Fruit fly (Drosophila melanogaster) whole organism, embryonic: ENCODE measurements around the gene bmm.

Source experiments
- ATbp ChIP-seq: fragments of 200-800 bp; sonication (Bioruptor generic); optimal IDR thresholded peaks from 2 replicates; lab custom pipeline; 2017; ENCODE audit warnings: missing biosample characterization, mild to moderate bottlenecking, missing genetic modification characterization, missing genetic modification reagents
- Abd-B ChIP-seq: fragments of 200-800 bp; sonication (Bioruptor generic); optimal IDR thresholded peaks from 2 replicates; lab custom pipeline; 2018; ENCODE audit warnings: missing biosample characterization, mild to moderate bottlenecking, missing genetic modification characterization, moderate library complexity
- Aef1 ChIP-seq: fragments of 200-800 bp; sonication (Bioruptor generic); IDR thresholded peaks from 3 replicates; pipeline ENCODE4 v1.3.6; 2022; ENCODE audit warnings: missing biosample characterization, missing genetic modification characterization
- CG10209 ChIP-seq: fragments of 200-800 bp; sonication (Bioruptor generic); optimal IDR thresholded peaks from 3 replicates; lab custom pipeline; 2017; ENCODE audit warnings: missing biosample characterization, mild to moderate bottlenecking, missing genetic modification characterization, missing genetic modification reagents
- CG10462 ChIP-seq: fragments of 200-800 bp; sonication (Bioruptor generic); optimal IDR thresholded peaks from 2 replicates; lab custom pipeline; 2016; ENCODE audit warnings: missing biosample characterization, missing genetic modification characterization
- CG10959 ChIP-seq: fragments of 200-800 bp; sonication (Bioruptor generic); IDR thresholded peaks from 2 replicates; pipeline ENCODE4 v1.3.6; 2022; ENCODE audit warnings: missing biosample characterization, missing genetic modification characterization
- CG14710 ChIP-seq: fragments of 200-800 bp; sonication (Bioruptor generic); optimal IDR thresholded peaks from 3 replicates; lab custom pipeline; 2019; ENCODE audit warnings: missing biosample characterization, mild to moderate bottlenecking, missing genetic modification characterization, moderate library complexity
- CG14965 ChIP-seq: fragments of 200-800 bp; sonication (Bioruptor generic); optimal IDR thresholded peaks from 2 replicates; lab custom pipeline; 2016; ENCODE audit warnings: missing biosample characterization, missing genetic modification characterization, borderline replicate concordance
- CG1529 ChIP-seq: fragments of 200-800 bp; sonication (Bioruptor generic); optimal IDR thresholded peaks from 3 replicates; lab custom pipeline; 2018; ENCODE audit warnings: missing biosample characterization, missing genetic modification characterization
- CG17912 ChIP-seq: fragments of 200-800 bp; sonication (Bioruptor generic); optimal IDR thresholded peaks from 2 replicates; lab custom pipeline; 2018; ENCODE audit warnings: missing biosample characterization, mild to moderate bottlenecking, missing genetic modification characterization
- CG18764 ChIP-seq: fragments of 200-800 bp; sonication (Bioruptor generic); optimal IDR thresholded peaks from 3 replicates; lab custom pipeline; 2016; ENCODE audit warnings: missing biosample characterization, missing genetic modification characterization
- CG2199 ChIP-seq: fragments of 200-800 bp; sonication (Bioruptor generic); IDR thresholded peaks from 3 replicates; pipeline ENCODE4 v1.3.6; 2022; ENCODE audit warnings: missing biosample characterization, missing genetic modification characterization
- CG33213 ChIP-seq: fragments of 200-800 bp; sonication (Bioruptor generic); optimal IDR thresholded peaks from 3 replicates; lab custom pipeline; 2016; ENCODE audit warnings: missing biosample characterization, missing genetic modification characterization
- CG34224 ChIP-seq: fragments of 200-800 bp; sonication (Bioruptor generic); IDR thresholded peaks from 3 replicates; pipeline ENCODE4 v1.3.6; 2022; ENCODE audit warnings: missing biosample characterization, missing genetic modification characterization; ENCODE audit not compliant: partially characterized antibody
- CG3838 ChIP-seq: fragments of 200-800 bp; sonication (Bioruptor generic); optimal IDR thresholded peaks from 3 replicates; lab custom pipeline; 2016; ENCODE audit warnings: missing biosample characterization, missing genetic modification characterization
- CG7271 ChIP-seq: fragments of 200-800 bp; sonication (Bioruptor generic); optimal IDR thresholded peaks from 2 replicates; lab custom pipeline; 2018; ENCODE audit warnings: missing biosample characterization, mild to moderate bottlenecking, missing genetic modification characterization, moderate library complexity
- CG8281 ChIP-seq: fragments of 200-800 bp; sonication (Bioruptor generic); optimal IDR thresholded peaks from 2 replicates; lab custom pipeline; 2018; ENCODE audit warnings: missing biosample characterization, mild to moderate bottlenecking, missing genetic modification characterization, moderate library complexity
- CG8765 ChIP-seq: fragments of 200-800 bp; sonication (Bioruptor generic); IDR thresholded peaks from 2 replicates; pipeline ENCODE4 v1.3.6; 2022; ENCODE audit warnings: missing biosample characterization, missing genetic modification characterization
- CG9932 ChIP-seq: fragments of 200-800 bp; sonication (Bioruptor generic); IDR thresholded peaks from 2 replicates; pipeline ENCODE4 v1.3.6; 2022; ENCODE audit warnings: missing biosample characterization, missing genetic modification characterization
- CTCF ChIP-seq: fragments of 200-800 bp; sonication (Bioruptor generic); optimal IDR thresholded peaks from 2 replicates; lab custom pipeline; 2017; ENCODE audit warnings: missing biosample characterization, mild to moderate bottlenecking, missing genetic modification characterization, moderate library complexity
- D ChIP-seq, 2 experiments: fragments of 200-800 bp in 1 of 2; fragments of >200 bp in 1 of 2; sonication (Bioruptor generic) in 1 of 2; optimal IDR thresholded peaks; 2 replicates in 1 of 2; 3 replicates in 1 of 2; lab custom pipeline; 2017; ENCODE audit warnings: mild to moderate bottlenecking in 1 of 2, missing biosample characterization in 1 of 2, missing genetic modification characterization in 1 of 2, missing genetic modification reagents in 1 of 2
- E2f1 ChIP-seq: fragments of 200-800 bp; sonication (Bioruptor generic); IDR thresholded peaks from 2 replicates; pipeline ENCODE4 v1.3.6; 2022; ENCODE audit warnings: missing biosample characterization, missing genetic modification characterization
- Fer1 ChIP-seq: fragments of 200-800 bp; sonication (Bioruptor generic); optimal IDR thresholded peaks from 2 replicates; lab custom pipeline; 2017; ENCODE audit warnings: missing biosample characterization, mild to moderate bottlenecking, missing genetic modification characterization
- GATAe ChIP-seq: fragments of 200-800 bp; sonication (Bioruptor generic); conservative IDR thresholded peaks from 2 replicates; pipeline ENCODE4 v1.3.6; 2022; ENCODE audit warnings: missing biosample characterization, missing genetic modification characterization
- HLH3B ChIP-seq: fragments of 200-800 bp; sonication (Bioruptor generic); IDR thresholded peaks from 2 replicates; pipeline ENCODE4 v1.3.6; 2022; ENCODE audit warnings: missing biosample characterization, missing genetic modification characterization
- Hr78 ChIP-seq, 2 experiments: fragments of 200-800 bp in 1 of 2; fragments of >200 bp in 1 of 2; sonication (Bioruptor generic) in 1 of 2; optimal IDR thresholded peaks; 2 replicates each; lab custom pipeline; 2017 to 2019; ENCODE audit warnings: missing biosample characterization in 2 of 2, missing genetic modification characterization in 2 of 2, mild to moderate bottlenecking in 1 of 2, moderate library complexity in 1 of 2
- Ssrp ChIP-seq: fragments of 200-800 bp; sonication (Bioruptor generic); optimal IDR thresholded peaks from 2 replicates; lab custom pipeline; 2018; ENCODE audit warnings: missing biosample characterization, mild to moderate bottlenecking, missing genetic modification characterization, moderate library complexity
- Stat92E ChIP-seq, 3 experiments: fragments of >200 bp in 2 of 3; fragments of 200-800 bp in 1 of 3; sonication (Bioruptor generic) in 1 of 3; optimal IDR thresholded peaks; 2 replicates each; lab custom pipeline; 2017 to 2019; ENCODE audit warnings: missing biosample characterization in 3 of 3, missing genetic modification characterization in 3 of 3, mild to moderate bottlenecking in 1 of 3, moderate library complexity in 1 of 3
- aop ChIP-seq: fragments of 200-800 bp; sonication (Bioruptor generic); IDR thresholded peaks from 2 replicates; pipeline ENCODE4 v1.3.6; 2022; ENCODE audit warnings: missing biosample characterization, missing genetic modification characterization
- ash1 ChIP-seq: fragments of 200-800 bp; sonication (Bioruptor generic); optimal IDR thresholded peaks from 2 replicates; lab custom pipeline; 2018; ENCODE audit warnings: missing biosample characterization, mild to moderate bottlenecking, missing genetic modification characterization
- br ChIP-seq: fragments of >200 bp; optimal IDR thresholded peaks from 2 replicates; lab custom pipeline; 2017
- btn ChIP-seq: fragments of 200-800 bp; sonication (Bioruptor generic); optimal IDR thresholded peaks from 2 replicates; lab custom pipeline; 2016; ENCODE audit warnings: missing biosample characterization, missing genetic modification characterization
- chif ChIP-seq, 2 experiments: fragments of 200-800 bp; sonication (Bioruptor generic); optimal IDR thresholded peaks; 3 replicates each; lab custom pipeline; 2016; ENCODE audit warnings: missing biosample characterization in 2 of 2, missing genetic modification characterization in 2 of 2
- ci ChIP-seq: fragments of 200-800 bp; sonication (Bioruptor generic); IDR thresholded peaks from 3 replicates; pipeline ENCODE4 v1.3.6; 2022; ENCODE audit warnings: missing biosample characterization, missing genetic modification characterization
- croc ChIP-seq: fragments of 200-800 bp; sonication (Bioruptor generic); conservative IDR thresholded peaks from 3 replicates; pipeline ENCODE4 v1.3.6; 2022; ENCODE audit warnings: missing biosample characterization, missing genetic modification characterization
- cwo ChIP-seq: fragments of 200-800 bp; sonication (Bioruptor generic); optimal IDR thresholded peaks from 3 replicates; lab custom pipeline; 2017; ENCODE audit warnings: missing biosample characterization, missing genetic modification characterization, mild to moderate bottlenecking, moderate library complexity, missing genetic modification reagents
- ems ChIP-seq: fragments of 200-800 bp; sonication (Bioruptor generic); optimal IDR thresholded peaks from 3 replicates; lab custom pipeline; 2016; ENCODE audit warnings: missing biosample characterization, missing genetic modification characterization
- eve ChIP-seq, 2 experiments: fragments of >200 bp; optimal IDR thresholded peaks; 2 replicates each; lab custom pipeline; 2017; ENCODE audit warnings: missing biosample characterization in 2 of 2, missing genetic modification characterization in 2 of 2
- ewg ChIP-seq: fragments of 200-800 bp; sonication (Bioruptor generic); optimal IDR thresholded peaks from 3 replicates; lab custom pipeline; 2017; ENCODE audit warnings: mild to moderate bottlenecking, missing biosample characterization, missing genetic modification reagents, missing genetic modification characterization
- eyg ChIP-seq: fragments of 200-800 bp; sonication (Bioruptor generic); optimal IDR thresholded peaks from 3 replicates; lab custom pipeline; 2016; ENCODE audit warnings: missing biosample characterization, missing genetic modification characterization
- fd102C ChIP-seq: fragments of 200-800 bp; sonication (Bioruptor generic); optimal IDR thresholded peaks from 2 replicates; lab custom pipeline; 2018; ENCODE audit warnings: missing biosample characterization, mild to moderate bottlenecking, missing genetic modification characterization, moderate library complexity
- fu2 ChIP-seq: fragments of 200-800 bp; sonication (Bioruptor generic); optimal IDR thresholded peaks from 2 replicates; lab custom pipeline; 2016; ENCODE audit warnings: missing biosample characterization, missing genetic modification characterization
- kni ChIP-seq: fragments of 200-800 bp; sonication (Bioruptor generic); optimal IDR thresholded peaks from 3 replicates; lab custom pipeline; 2017; ENCODE audit warnings: mild to moderate bottlenecking, missing biosample characterization, missing genetic modification reagents, missing genetic modification characterization
- mam ChIP-seq: fragments of 200-800 bp; sonication (Bioruptor generic); optimal IDR thresholded peaks from 3 replicates; lab custom pipeline; 2016; ENCODE audit warnings: missing biosample characterization, missing genetic modification characterization
- row ChIP-seq: fragments of 200-800 bp; sonication (Bioruptor generic); IDR thresholded peaks from 3 replicates; pipeline ENCODE4 v1.3.6; 2022; ENCODE audit warnings: missing biosample characterization, missing genetic modification characterization
- sqz ChIP-seq: fragments of 200-800 bp; sonication (Bioruptor generic); optimal IDR thresholded peaks from 3 replicates; lab custom pipeline; 2018; ENCODE audit warnings: missing biosample characterization, mild to moderate bottlenecking, missing genetic modification characterization
- ttk ChIP-seq: fragments of 200-800 bp; sonication (Bioruptor generic); IDR thresholded peaks from 2 replicates; pipeline ENCODE4 v2.1.2; 2022; ENCODE audit warnings: missing biosample characterization, missing genetic modification characterization
- wek ChIP-seq: fragments of 200-800 bp; sonication (Bioruptor generic); optimal IDR thresholded peaks from 3 replicates; lab custom pipeline; 2018; ENCODE audit warnings: missing biosample characterization, mild to moderate bottlenecking, missing genetic modification characterization, moderate library complexity
- zfh1 ChIP-seq: fragments of 200-800 bp; sonication (Bioruptor generic); IDR thresholded peaks from 3 replicates; pipeline ENCODE4 v1.3.6; 2022; ENCODE audit warnings: missing biosample characterization, missing genetic modification characterization

bmm gene

DNA sequence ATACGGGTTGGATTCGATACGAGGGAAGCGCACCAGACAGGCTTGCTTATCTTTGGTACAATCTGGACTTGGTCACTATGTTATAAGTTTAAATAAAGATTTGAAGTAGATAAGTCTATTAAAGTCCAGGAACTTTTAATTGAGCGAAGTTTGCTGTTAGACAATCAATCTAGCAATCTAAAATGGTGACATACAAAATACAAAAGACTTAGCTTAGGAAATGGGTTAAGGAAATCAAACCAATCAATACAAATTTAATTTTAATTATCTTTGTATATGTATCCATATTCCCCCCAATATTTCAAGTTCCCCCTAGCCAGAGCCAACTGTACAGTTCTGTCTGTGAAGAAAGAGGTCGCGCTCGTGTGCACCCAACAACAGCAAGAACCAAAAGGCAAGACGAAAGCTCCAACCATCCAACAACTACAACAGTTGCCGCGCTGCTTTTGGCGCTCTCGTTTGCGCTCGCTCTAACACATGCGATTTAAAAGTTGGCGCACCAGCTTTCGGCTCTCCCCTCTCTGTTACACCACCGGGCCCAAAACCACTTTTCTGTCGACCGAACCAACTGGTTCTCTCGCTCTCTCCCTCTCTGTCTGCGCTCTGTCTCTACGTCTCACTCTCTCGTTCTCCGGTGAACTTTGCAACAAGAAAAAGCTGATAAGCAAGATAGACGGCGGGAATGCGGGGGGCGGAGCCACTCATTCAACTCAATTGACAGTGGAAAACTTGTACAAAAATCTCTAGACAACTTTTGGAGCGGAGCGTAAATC lies 30.1 kb downstream of the bmm start (continued):
- TF ChIP-seq CG8765 (GFP tag; lab: Robert Waterston, UW) = 0 out of 2 replicates have a peak, but pooled peaks have one; percentile 29
- TF ChIP-seq CG2199 (GFP tag; lab: Robert Waterston, UW) = no peak
- TF ChIP-seq Ssrp (tag; lab: Kevin White, UChicago) = peak; percentile 89
- TF ChIP-seq eve (GFP tag; optimal IDR thresholded peaks at IDR 0.05; lab: Kevin White, UChicago) = no peak
- TF ChIP-seq CG3838 = peak; percentile 25
- TF ChIP-seq HLH3B (GFP tag; lab: Robert Waterston, UW) = peak; percentile 77
- peak; percentile 79 for TF ChIP-seq ems (GFP tag; lab: Kevin White, UChicago)
- TF ChIP-seq ATbp (GFP tag; lab: Kevin White, UChicago) = peak; percentile 78
- no peak for TF ChIP-seq CG17912 (GFP tag; lab: Kevin White, UChicago)
- TF ChIP-seq btn (GFP tag; lab: Kevin White, UChicago) = no peak
- TF ChIP-seq Stat92E (GFP tag; optimal IDR thresholded peaks at IDR 0.05; lab: Kevin White, UChicago) = no peak
- peak; percentile 87 for TF ChIP-seq Fer1
- TF ChIP-seq D (optimal IDR thresholded peaks at IDR 0.05; lab: Kevin White, UChicago) = no peak
- TF ChIP-seq D (GFP tag; optimal IDR thresholded peaks at IDR 0.05; lab: Kevin White, UChicago) = peak; percentile 74
- TF ChIP-seq GATAe (GFP tag; lab: Robert Waterston, UW) = no peak
- TF ChIP-seq sqz (GFP tag; lab: Kevin White, UChicago) = peak; percentile 48
- TF ChIP-seq row = peak; percentile 92
- no peak for TF ChIP-seq aop (GFP tag; lab: Robert Waterston, UW)
- TF ChIP-seq Hr78 (GFP tag; optimal IDR thresholded peaks at IDR 0.05; lab: Kevin White, UChicago) = peak in 1 of 2 experiments; percentile 97
- no peak for TF ChIP-seq CG7271 (tag; lab: Kevin White, UChicago)
- TF ChIP-seq CG34224 (GFP tag; lab: Robert Waterston, UW) = peak; percentile 69
- TF ChIP-seq ci (GFP tag; lab: Robert Waterston, UW) = peak; percentile 72; the same call in 1 of the 3 replicates
- TF ChIP-seq zfh1 (GFP tag; lab: Robert Waterston, UW) = peak; percentile 69
- no peak for TF ChIP-seq ash1 (GFP tag; lab: Kevin White, UChicago)
- TF ChIP-seq kni (GFP tag; lab: Kevin White, UChicago) = no peak
- TF ChIP-seq Aef1 (GFP tag; lab: Robert Waterston, UW) = peak; percentile 83
- TF ChIP-seq E2f1 (GFP tag; lab: Robert Waterston, UW) = peak; percentile 79
- TF ChIP-seq Abd-B (GFP tag; lab: Kevin White, UChicago) = peak; percentile 89
- peak; percentile 83 for TF ChIP-seq CG1529 (GFP tag; lab: Kevin White, UChicago)
- peak; percentile 78 for TF ChIP-seq CG10462
- peak; percentile 76 for TF ChIP-seq CG8281 (tag; lab: Kevin White, UChicago)
- peak; percentile 90 for TF ChIP-seq cwo
- TF ChIP-seq chif (GFP tag; optimal IDR thresholded peaks at IDR 0.05; lab: Kevin White, UChicago) = peak; percentile 36 to 75
- TF ChIP-seq wek (GFP tag; lab: Kevin White, UChicago) = no peak
- TF ChIP-seq croc (GFP tag; lab: Robert Waterston, UW) = peak; percentile 73; the same call in 2 of the 3 replicates
- TF ChIP-seq ttk (GFP tag; lab: Robert Waterston, UW) = peak; percentile 78
- TF ChIP-seq CG10959 (GFP tag; lab: Robert Waterston, UW) = no peak
- peak; percentile 39 for TF ChIP-seq CG33213 (GFP tag; lab: Kevin White, UChicago)
- peak; percentile 43 for TF ChIP-seq CTCF (GFP tag; lab: Kevin White, UChicago)
- TF ChIP-seq eyg = peak; percentile 22
- peak; percentile 57 for TF ChIP-seq ewg
- TF ChIP-seq fd102C = no peak
- peak; percentile 93 for TF ChIP-seq CG10209 (GFP tag; lab: Kevin White, UChicago)
- peak; percentile 86 for TF ChIP-seq fu2 (GFP tag; lab: Kevin White, UChicago)
- peak; percentile 84 for TF ChIP-seq mam
- no peak for TF ChIP-seq CG14965 (GFP tag; lab: Kevin White, UChicago)
- TF ChIP-seq CG18764 (GFP tag; lab: Kevin White, UChicago) = peak; percentile 17
- peak; percentile 70 for TF ChIP-seq CG14710 (tag; lab: Kevin White, UChicago)
- TF ChIP-seq br = no peak
- peak; percentile 86 for TF ChIP-seq CG9932 (GFP tag; lab: Robert Waterston, UW)
